Worm (Caenorhabditis elegans): ENCODE results near the gene F17C8.3.

F17C8.3 gene

DNA sequence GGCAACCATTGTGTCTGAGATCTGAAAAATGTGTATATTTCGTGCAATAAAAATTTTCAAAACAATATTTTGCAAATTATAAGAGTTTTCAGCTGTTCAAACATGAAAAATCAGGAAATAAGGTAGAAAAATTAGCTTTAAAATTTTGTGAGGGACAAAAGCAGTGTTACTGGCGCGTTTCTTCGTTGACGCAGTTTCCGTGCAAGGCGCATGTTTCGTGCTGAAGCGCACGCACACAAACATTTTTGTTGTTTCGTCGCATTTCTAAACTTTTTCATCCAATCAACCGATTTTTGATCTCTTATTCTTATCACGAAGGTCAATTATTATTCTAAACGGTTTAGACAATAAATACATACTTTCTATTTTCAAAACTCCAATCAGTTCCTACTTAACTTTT is 38.5 kb upstream of the F17C8.3 start, which contains the start of gene nifk-1:
Gene nifk-1 (minus strand): TSS at position 27 of the 400 bp plus-strand sequence.
- TF ChIP-seq lin-13 (tag; optimal IDR thresholded peaks at IDR 0.05), result no peak
- TF ChIP-seq unc-62 (GFP tag; optimal IDR thresholded peaks at IDR 0.05), result no peak
- TF ChIP-seq lsy-2 (tag; optimal IDR thresholded peaks at IDR 0.05), result peak; percentile 55
- peak; percentile 7 for TF ChIP-seq nhr-237 (tag; optimal IDR thresholded peaks at IDR 0.05)
- no peak for TF ChIP-seq mls-2 (tag; optimal IDR thresholded peaks at IDR 0.05)
- TF ChIP-seq ceh-43 (GFP tag; optimal IDR thresholded peaks at IDR 0.05), result no peak
- TF ChIP-seq nhr-12 (tag; optimal IDR thresholded peaks at IDR 0.05), result no peak
- no peak for TF ChIP-seq elt-3 (tag; optimal IDR thresholded peaks at IDR 0.05)
- TF ChIP-seq sem-2 (GFP tag; optimal IDR thresholded peaks at IDR 0.05), result no peak
- no peak for TF ChIP-seq elt-1 (tag; optimal IDR thresholded peaks at IDR 0.05; ENCODE audit: borderline replicate concordance, insufficient read depth)
- TF ChIP-seq mep-1 (tag; optimal IDR thresholded peaks at IDR 0.05), result peak; percentile 74
- no peak for TF ChIP-seq cnd-1 (tag; optimal IDR thresholded peaks at IDR 0.05)
- TF ChIP-seq drap-1 (GFP tag; optimal IDR thresholded peaks at IDR 0.05), result no peak
- TF ChIP-seq unc-39 (tag; optimal IDR thresholded peaks at IDR 0.05), result no peak
- no peak for TF ChIP-seq ceh-39 (tag; optimal IDR thresholded peaks at IDR 0.05)
- no peak for TF ChIP-seq lin-32 (GFP tag; optimal IDR thresholded peaks at IDR 0.05)
- TF ChIP-seq ceh-83 (GFP tag; optimal IDR thresholded peaks at IDR 0.05), result no peak
- no peak for TF ChIP-seq pha-4 (tag; optimal IDR thresholded peaks at IDR 0.05)
- TF ChIP-seq ztf-11 (tag; optimal IDR thresholded peaks at IDR 0.05), result no peak

ce11 chrIII:4693695-4694094 is 38.0 kb upstream of the F17C8.3 start, which contains the start of gene T04A8.8:
TSS of gene T04A8.8 (plus strand) at chrIII:4693995.
- TF ChIP-seq elt-3 (tag; optimal IDR thresholded peaks at IDR 0.05) (no peak), unc-62 (GFP tag; optimal IDR thresholded peaks at IDR 0.05) (no peak), mls-2 (tag; optimal IDR thresholded peaks at IDR 0.05) (no peak), cnd-1 (tag; optimal IDR thresholded peaks at IDR 0.05) (no peak), ceh-83 (GFP tag; optimal IDR thresholded peaks at IDR 0.05) (no peak), hlh-1 (tag; optimal IDR thresholded peaks at IDR 0.05) (no peak), nhr-76 (tag; optimal IDR thresholded peaks at IDR 0.05) (no peak), sptf-1 (tag; optimal IDR thresholded peaks at IDR 0.05) (no peak), flh-1 (GFP tag; optimal IDR thresholded peaks at IDR 0.05) (no peak), lsy-2 (tag; optimal IDR thresholded peaks at IDR 0.05) (no peak), drap-1 (GFP tag; optimal IDR thresholded peaks at IDR 0.05) (no peak)

DNA sequence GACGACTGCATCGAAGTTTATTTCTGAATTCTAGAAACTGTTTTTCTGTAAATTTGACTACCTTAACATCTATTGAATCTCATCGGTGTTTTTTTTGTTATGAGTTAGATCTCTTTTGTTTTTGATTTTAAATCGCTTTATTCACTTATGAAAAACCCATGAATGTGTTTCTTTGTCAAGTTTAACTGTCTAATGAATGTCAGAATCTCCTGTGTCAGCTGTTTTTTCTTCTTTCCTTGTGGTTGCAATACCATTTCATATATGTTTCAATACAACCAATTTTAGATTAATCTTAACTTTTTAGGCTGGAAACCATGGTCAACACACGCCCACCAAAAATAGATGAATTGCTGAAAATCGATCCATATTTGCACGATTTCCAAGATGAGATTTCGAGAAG is 36.7 kb upstream of the F17C8.3 start, which contains the start of gene T04A8.7:
Gene T04A8.7 (plus strand): TSS at position 301 of the 400 bp plus-strand sequence.
- TF ChIP-seq nhr-76 (tag; optimal IDR thresholded peaks at IDR 0.05) (no peak), ceh-43 (GFP tag; optimal IDR thresholded peaks at IDR 0.05) (no peak), lin-32 (GFP tag; optimal IDR thresholded peaks at IDR 0.05) (no peak), elt-1 (tag; optimal IDR thresholded peaks at IDR 0.05; ENCODE audit: borderline replicate concordance, insufficient read depth) (no peak)

DNA sequence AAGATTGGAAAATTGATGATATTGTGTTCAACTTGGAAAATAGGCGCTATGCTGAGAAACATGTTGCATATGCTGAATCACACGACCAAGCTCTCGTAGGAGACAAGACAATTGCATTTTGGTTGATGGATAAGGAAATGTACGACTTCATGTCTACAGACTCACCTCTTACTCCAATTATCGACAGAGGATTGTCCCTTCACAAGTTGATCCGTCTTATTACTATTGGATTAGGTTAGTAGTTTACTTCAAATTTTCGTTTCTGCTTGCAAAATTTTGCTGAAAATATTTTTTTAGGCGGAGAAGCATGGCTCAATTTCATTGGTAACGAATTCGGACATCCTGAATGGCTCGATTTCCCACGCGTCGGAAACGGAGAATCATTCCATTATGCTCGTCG is 34.8 kb upstream of the F17C8.3 start:
- TF ChIP-seq tbx-8 (GFP tag; optimal IDR thresholded peaks at IDR 0.05) (no peak), nhr-237 (tag; optimal IDR thresholded peaks at IDR 0.05) (no peak), mab-5 (tag; optimal IDR thresholded peaks at IDR 0.05) (no peak), ceh-43 (GFP tag; optimal IDR thresholded peaks at IDR 0.05) (no peak), nhr-76 (tag; optimal IDR thresholded peaks at IDR 0.05) (no peak), nhr-2 (tag; optimal IDR thresholded peaks at IDR 0.05) (no peak), cnd-1 (tag; optimal IDR thresholded peaks at IDR 0.05) (no peak), lin-32 (GFP tag; optimal IDR thresholded peaks at IDR 0.05) (no peak), ztf-11 (tag; optimal IDR thresholded peaks at IDR 0.05) (no peak), zip-8 (tag; optimal IDR thresholded peaks at IDR 0.05) (no peak), snpc-4 (tag; optimal IDR thresholded peaks at IDR 0.05) (no peak)

DNA sequence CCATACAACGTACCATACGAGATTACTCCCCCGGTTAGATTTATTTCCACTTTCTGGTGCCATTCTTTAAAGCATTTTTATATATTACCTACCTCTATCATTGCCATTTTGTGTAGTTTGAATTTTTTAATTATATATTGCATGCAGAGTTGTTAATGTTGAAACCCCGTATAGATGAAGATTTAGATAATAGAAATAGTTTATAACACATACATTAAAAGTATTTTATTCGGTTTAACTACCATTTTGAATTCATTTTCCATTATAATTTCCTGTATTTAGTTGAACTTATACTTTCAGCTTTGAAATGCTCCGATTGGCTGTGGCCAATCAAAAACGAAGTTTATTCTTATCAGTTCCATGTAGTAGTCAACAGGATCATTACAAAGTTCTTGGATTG is 33.9 kb upstream of the F17C8.3 start, which contains the start of gene dnj-18:
Gene dnj-18 (plus strand): TSS at position 301 of the 400 bp plus-strand sequence.
- TF ChIP-seq lsy-2 (tag; optimal IDR thresholded peaks at IDR 0.05) (no peak), zip-8 (tag; optimal IDR thresholded peaks at IDR 0.05) (no peak), snpc-4 (tag; optimal IDR thresholded peaks at IDR 0.05) (no peak), lin-32 (GFP tag; optimal IDR thresholded peaks at IDR 0.05) (no peak), ztf-11 (tag; optimal IDR thresholded peaks at IDR 0.05) (no peak), flh-1 (GFP tag; optimal IDR thresholded peaks at IDR 0.05) (no peak), pha-4 (tag; optimal IDR thresholded peaks at IDR 0.05) (no peak), nhr-28 (tag; optimal IDR thresholded peaks at IDR 0.05) (no peak), tbx-8 (GFP tag; optimal IDR thresholded peaks at IDR 0.05) (no peak), M03D4.4 (tag; optimal IDR thresholded peaks at IDR 0.05) (no peak), mab-5 (tag; optimal IDR thresholded peaks at IDR 0.05) (no peak), elt-1 (tag; optimal IDR thresholded peaks at IDR 0.05; ENCODE audit: borderline replicate concordance, insufficient read depth) (no peak), cnd-1 (tag; optimal IDR thresholded peaks at IDR 0.05) (no peak), ces-1 (GFP tag; optimal IDR thresholded peaks at IDR 0.05) (no peak), nhr-237 (tag; optimal IDR thresholded peaks at IDR 0.05) (no peak)

All from whole organism, mixed stage, embryonic.